Fruit fly (Drosophila melanogaster) whole organism, prepupa: ENCODE results near the gene kek5.
A peak's percentile ranks its signal among the peaks of the same experiment; 100 is the strongest.

Source experiments
- Blimp-1 ChIP-seq: fragments of 200-800 bp; sonication (Bioruptor generic); optimal IDR thresholded peaks from 3 replicates; lab custom pipeline; 2017; ENCODE audit warnings: missing biosample characterization, missing genetic modification characterization, mild to moderate bottlenecking, moderate library complexity, missing genetic modification reagents
- CG10631 ChIP-seq: fragments of 200-800 bp; sonication (Bioruptor generic); optimal IDR thresholded peaks from 2 replicates; lab custom pipeline; 2016; ENCODE audit warnings: missing biosample characterization, missing genetic modification characterization
- CG11294 ChIP-seq: fragments of 200-800 bp; sonication (Bioruptor generic); IDR thresholded peaks from 2 replicates; pipeline ENCODE4 v1.3.6; 2022; ENCODE audit warnings: missing biosample characterization, missing genetic modification characterization
- CG11762 ChIP-seq: fragments of 200-800 bp; sonication (Bioruptor generic); optimal IDR thresholded peaks from 3 replicates; lab custom pipeline; 2016; ENCODE audit warnings: missing biosample characterization, missing genetic modification characterization; ENCODE audit not compliant: insufficient read depth
- CG15336 ChIP-seq: fragments of 200-800 bp; sonication (Bioruptor generic); IDR thresholded peaks from 2 replicates; pipeline ENCODE4 v1.3.6; 2022; ENCODE audit warnings: missing biosample characterization, missing genetic modification characterization
- CG1621 ChIP-seq: fragments of 200-800 bp; sonication (Bioruptor generic); optimal IDR thresholded peaks from 3 replicates; lab custom pipeline; 2018; ENCODE audit warnings: missing biosample characterization, mild to moderate bottlenecking, missing genetic modification characterization
- CG31627 ChIP-seq: fragments of 200-800 bp; sonication (Bioruptor generic); optimal IDR thresholded peaks from 3 replicates; lab custom pipeline; 2016; ENCODE audit warnings: missing biosample characterization, missing genetic modification characterization
- CG32006 ChIP-seq: fragments of 200-800 bp; sonication (Bioruptor generic); optimal IDR thresholded peaks from 3 replicates; lab custom pipeline; 2017; ENCODE audit warnings: missing biosample characterization, mild to moderate bottlenecking, missing genetic modification characterization
- CG34406 ChIP-seq: fragments of 200-800 bp; sonication (Bioruptor generic); optimal IDR thresholded peaks from 3 replicates; lab custom pipeline; 2016; ENCODE audit warnings: missing biosample characterization, missing genetic modification characterization
- CG4318 ChIP-seq: fragments of 200-800 bp; sonication (Bioruptor generic); optimal IDR thresholded peaks from 3 replicates; lab custom pipeline; 2017; ENCODE audit warnings: missing biosample characterization, mild to moderate bottlenecking, missing genetic modification characterization
- CG6276 ChIP-seq: fragments of 200-800 bp; sonication (Bioruptor generic); optimal IDR thresholded peaks from 2 replicates; lab custom pipeline; 2017; ENCODE audit warnings: missing biosample characterization, mild to moderate bottlenecking, missing genetic modification characterization
- CG6792 ChIP-seq: fragments of 200-800 bp; sonication (Bioruptor generic); optimal IDR thresholded peaks from 3 replicates; lab custom pipeline; 2016; ENCODE audit warnings: missing biosample characterization, missing genetic modification characterization
- CG6808 ChIP-seq: fragments of 200-800 bp; sonication (Bioruptor generic); optimal IDR thresholded peaks from 3 replicates; lab custom pipeline; 2017; ENCODE audit warnings: missing biosample characterization, missing genetic modification characterization, mild to moderate bottlenecking, moderate library complexity, missing genetic modification reagents
- CG6854 ChIP-seq: fragments of 200-800 bp; sonication (Bioruptor generic); optimal IDR thresholded peaks from 2 replicates; lab custom pipeline; 2017; ENCODE audit warnings: missing biosample characterization, mild to moderate bottlenecking, missing genetic modification characterization
- CG8119 ChIP-seq: fragments of 200-800 bp; sonication (Bioruptor generic); IDR thresholded peaks from 3 replicates; pipeline ENCODE4 v1.3.6; 2022; ENCODE audit warnings: missing biosample characterization, missing genetic modification characterization
- CG8319 ChIP-seq: fragments of 200-800 bp; sonication (Bioruptor generic); optimal IDR thresholded peaks from 3 replicates; lab custom pipeline; 2016; ENCODE audit warnings: missing biosample characterization, missing genetic modification characterization
- CG8632 ChIP-seq: fragments of 200-800 bp; sonication (Bioruptor generic); optimal IDR thresholded peaks from 3 replicates; lab custom pipeline; 2016; ENCODE audit warnings: missing biosample characterization, missing genetic modification characterization
- CG9139 ChIP-seq: fragments of 200-800 bp; sonication (Bioruptor generic); optimal IDR thresholded peaks from 3 replicates; lab custom pipeline; 2017; ENCODE audit warnings: missing biosample characterization, mild to moderate bottlenecking, missing genetic modification characterization
- Eip75B ChIP-seq: fragments of 200-800 bp; sonication (Bioruptor generic); optimal IDR thresholded peaks from 3 replicates; lab custom pipeline; 2016; ENCODE audit warnings: missing biosample characterization, missing genetic modification characterization
- Eip78C ChIP-seq: fragments of 200-800 bp; sonication (Bioruptor generic); peaks from one replicate; lab custom pipeline; 2016; ENCODE audit warnings: missing biosample characterization, missing genetic modification characterization
- Eip93F ChIP-seq: fragments of 200-800 bp; sonication (Bioruptor generic); optimal IDR thresholded peaks from 2 replicates; lab custom pipeline; 2016; ENCODE audit warnings: missing biosample characterization, mild to moderate bottlenecking, missing genetic modification characterization
- Ets96B ChIP-seq: fragments of 200-800 bp; optimal IDR thresholded peaks from 2 replicates; lab custom pipeline; 2019; ENCODE audit warnings: missing biosample characterization, mild to moderate bottlenecking, missing genetic modification characterization, moderate library complexity
- Gug ChIP-seq: fragments of 200-800 bp; sonication (Bioruptor generic); IDR thresholded peaks from 2 replicates; pipeline ENCODE4 v1.3.6; 2022; ENCODE audit warnings: missing biosample characterization, missing genetic modification characterization
- Hr38 ChIP-seq: sonication (Bioruptor generic); optimal IDR thresholded peaks from 2 replicates; lab custom pipeline; 2016; ENCODE audit warnings: missing biosample characterization, missing genetic modification characterization
- Hr39 ChIP-seq: fragments of 200-800 bp; sonication (Bioruptor generic); optimal IDR thresholded peaks from 2 replicates; lab custom pipeline; 2016; ENCODE audit warnings: missing biosample characterization, missing genetic modification characterization
- Hr4 ChIP-seq: fragments of 200-800 bp; sonication (Bioruptor generic); optimal IDR thresholded peaks from 3 replicates; lab custom pipeline; 2016; ENCODE audit warnings: missing biosample characterization, missing genetic modification characterization
- Lpt ChIP-seq: fragments of 200-800 bp; sonication (Bioruptor generic); optimal IDR thresholded peaks from 3 replicates; lab custom pipeline; 2016; ENCODE audit warnings: missing biosample characterization, missing genetic modification characterization
- Met ChIP-seq: fragments of 200-800 bp; sonication (Bioruptor generic); optimal IDR thresholded peaks from 3 replicates; lab custom pipeline; 2016; ENCODE audit warnings: missing biosample characterization, missing genetic modification characterization
- OdsH ChIP-seq: fragments of 200-800 bp; sonication (Bioruptor generic); optimal IDR thresholded peaks from 3 replicates; lab custom pipeline; 2016; ENCODE audit warnings: missing biosample characterization, missing genetic modification characterization
- Smox ChIP-seq: fragments of 200-800 bp; sonication (Bioruptor generic); optimal IDR thresholded peaks from 3 replicates; lab custom pipeline; 2016; ENCODE audit warnings: missing biosample characterization, missing genetic modification characterization
- Sox102F ChIP-seq: fragments of 200-800 bp; sonication (Bioruptor generic); optimal IDR thresholded peaks from 2 replicates; lab custom pipeline; 2016; ENCODE audit warnings: missing biosample characterization, mild to moderate bottlenecking, missing genetic modification characterization
- Sox14 ChIP-seq: fragments of 200-800 bp; sonication (Bioruptor generic); optimal IDR thresholded peaks from 3 replicates; lab custom pipeline; 2016; ENCODE audit warnings: missing biosample characterization, missing genetic modification characterization
- Sox15 ChIP-seq: fragments of 200-800 bp; sonication (Bioruptor generic); optimal IDR thresholded peaks from 3 replicates; lab custom pipeline; 2016; ENCODE audit warnings: missing biosample characterization, missing genetic modification characterization
- achi ChIP-seq: fragments of 200-800 bp; sonication (Bioruptor generic); optimal IDR thresholded peaks from 3 replicates; lab custom pipeline; 2016; ENCODE audit warnings: missing biosample characterization, missing genetic modification characterization
- acj6 ChIP-seq: fragments of 200-800 bp; sonication (Bioruptor generic); optimal IDR thresholded peaks from 3 replicates; lab custom pipeline; 2016; ENCODE audit warnings: missing biosample characterization, missing genetic modification characterization
- cyc ChIP-seq: fragments of 200-800 bp; sonication (Bioruptor generic); optimal IDR thresholded peaks from 3 replicates; lab custom pipeline; 2016; ENCODE audit warnings: missing biosample characterization, missing genetic modification characterization
- dsx ChIP-seq: fragments of 200-800 bp; optimal IDR thresholded peaks from 3 replicates; lab custom pipeline; 2019; ENCODE audit warnings: missing biosample characterization, mild to moderate bottlenecking, missing genetic modification characterization, moderate library complexity; ENCODE audit not compliant: poor library complexity, severe bottlenecking
- eg ChIP-seq: fragments of 200-800 bp; sonication (Bioruptor generic); IDR thresholded peaks from 3 replicates; pipeline ENCODE4 v1.3.6; 2022; ENCODE audit warnings: missing biosample characterization, missing genetic modification characterization
- esn ChIP-seq: fragments of 200-800 bp; sonication (Bioruptor generic); optimal IDR thresholded peaks from 2 replicates; lab custom pipeline; 2016; ENCODE audit warnings: missing biosample characterization, mild to moderate bottlenecking, missing genetic modification characterization, moderate library complexity
- fd59A ChIP-seq: fragments of 200-800 bp; sonication (Bioruptor generic); optimal IDR thresholded peaks from 2 replicates; lab custom pipeline; 2017; ENCODE audit warnings: missing biosample characterization, mild to moderate bottlenecking, missing genetic modification characterization, missing genetic modification reagents
- fd85E ChIP-seq: fragments of 200-800 bp; sonication (Bioruptor generic); optimal IDR thresholded peaks from 3 replicates; lab custom pipeline; 2016; ENCODE audit warnings: missing biosample characterization, missing genetic modification characterization
- fkh ChIP-seq: fragments of 200-800 bp; sonication (Bioruptor generic); optimal IDR thresholded peaks from 3 replicates; lab custom pipeline; 2017; ENCODE audit warnings: missing biosample characterization, mild to moderate bottlenecking, missing genetic modification characterization, moderate library complexity
- net ChIP-seq: fragments of 200-800 bp; sonication (Bioruptor generic); optimal IDR thresholded peaks from 3 replicates; lab custom pipeline; 2016; ENCODE audit warnings: missing biosample characterization, missing genetic modification characterization
- pdm3 ChIP-seq: fragments of 200-800 bp; sonication (Bioruptor generic); optimal IDR thresholded peaks from 3 replicates; lab custom pipeline; 2016; ENCODE audit warnings: missing biosample characterization, missing genetic modification characterization
- salr ChIP-seq, 2 experiments: fragments of 200-800 bp; sonication (Bioruptor generic); optimal IDR thresholded peaks; 3 replicates each; lab custom pipeline; 2016 to 2018; ENCODE audit warnings: missing biosample characterization in 2 of 2, missing genetic modification characterization in 2 of 2, mild to moderate bottlenecking in 1 of 2
- spab ChIP-seq: fragments of 200-800 bp; sonication (Bioruptor generic); optimal IDR thresholded peaks from 2 replicates; lab custom pipeline; 2017; ENCODE audit warnings: missing biosample characterization, mild to moderate bottlenecking, missing genetic modification characterization, missing genetic modification reagents
- ss ChIP-seq, 2 experiments: fragments of 200-800 bp; sonication (Bioruptor generic); optimal IDR thresholded peaks; 2 replicates in 1 of 2; 3 replicates in 1 of 2; lab custom pipeline; 2017 to 2018; ENCODE audit warnings: mild to moderate bottlenecking in 2 of 2, missing biosample characterization in 2 of 2, missing genetic modification characterization in 2 of 2, moderate library complexity in 1 of 2
- svp ChIP-seq: fragments of 200-800 bp; sonication (Bioruptor generic); peaks from one replicate; lab custom pipeline; 2016; ENCODE audit warnings: missing biosample characterization, missing genetic modification characterization
- topi ChIP-seq: fragments of 200-800 bp; sonication (Bioruptor generic); optimal IDR thresholded peaks from 3 replicates; lab custom pipeline; 2016; ENCODE audit warnings: missing biosample characterization, missing genetic modification characterization
- vri ChIP-seq: fragments of 200-800 bp; sonication (Bioruptor generic); optimal IDR thresholded peaks from 3 replicates; lab custom pipeline; 2016; ENCODE audit warnings: missing biosample characterization, mild to moderate bottlenecking, missing genetic modification characterization

The kek5 gene

DNA sequence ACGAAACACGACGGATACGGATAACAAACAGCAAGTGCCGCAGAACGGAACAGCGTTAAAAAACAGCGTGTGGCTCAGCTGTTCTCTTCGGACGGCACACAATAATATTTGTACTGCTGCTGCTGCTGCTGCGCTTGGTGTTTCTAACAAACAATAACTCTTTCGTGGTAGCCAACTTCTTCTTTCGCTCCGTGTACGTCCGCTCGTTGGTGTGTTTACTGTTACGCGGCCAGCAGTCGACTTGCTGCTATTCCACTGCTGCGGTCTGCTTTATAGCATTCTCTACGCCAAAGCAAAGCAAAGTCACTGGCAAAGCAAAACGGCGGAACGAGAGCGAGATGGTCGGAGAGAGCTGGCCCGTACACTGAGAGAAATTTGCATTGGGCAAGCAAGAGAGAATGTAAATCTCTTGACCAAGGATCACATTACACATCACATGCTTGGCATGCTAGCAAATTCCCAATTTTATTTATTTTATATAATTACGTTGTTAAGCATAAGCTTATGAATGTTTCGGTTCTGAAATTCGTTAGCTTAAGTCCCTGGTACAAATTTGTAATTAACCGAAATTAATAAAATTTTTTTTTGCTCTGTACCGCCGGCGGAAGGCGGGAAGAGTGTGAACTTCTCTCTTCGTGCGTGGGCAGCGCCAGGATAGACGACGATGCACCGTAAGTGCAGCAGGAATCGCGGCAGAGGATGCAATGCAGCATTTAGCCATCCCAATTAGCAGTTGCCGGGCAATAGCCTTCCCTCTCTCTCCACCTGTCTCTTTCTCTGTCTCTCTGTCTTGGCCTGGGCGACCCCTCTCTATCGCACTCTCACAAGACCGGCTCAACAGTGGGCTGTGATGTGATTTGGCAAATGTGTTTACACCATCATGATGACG is 30.9 kb upstream of the kek5 start, which contains the start of gene out:
out (minus strand) TSS at position 287 of the 889 bp plus-strand sequence.
- peak; percentile 40 for TF ChIP-seq fkh (GFP tag; lab: Kevin White, UChicago)
- peak; percentile 93 for TF ChIP-seq spab (GFP tag; lab: Kevin White, UChicago)
- peak; percentile 93 for TF ChIP-seq CG6792 (GFP tag; lab: Kevin White, UChicago)
- TF ChIP-seq Smox (GFP tag; lab: Kevin White, UChicago), result peak; percentile 93
- peak; percentile 86 to 92 for TF ChIP-seq salr (GFP tag; optimal IDR thresholded peaks at IDR 0.05; lab: Kevin White, UChicago)
- TF ChIP-seq CG11762 (GFP tag; lab: Kevin White, UChicago), result peak; percentile 93
- peak; percentile 91 for TF ChIP-seq cyc (GFP tag; lab: Kevin White, UChicago)
- peak; percentile 94 for TF ChIP-seq CG4318
- TF ChIP-seq CG6808 (GFP tag; lab: Kevin White, UChicago), result peak; percentile 94
- TF ChIP-seq Sox15, result peak; percentile 91
- TF ChIP-seq CG34406 (GFP tag; lab: Kevin White, UChicago), result peak; percentile 92
- TF ChIP-seq CG6854, result peak; percentile 93
- TF ChIP-seq CG32006 (GFP tag; lab: Kevin White, UChicago), result peak; percentile 98
- TF ChIP-seq Ets96B (tag; lab: Kevin White, UChicago), result peak; percentile 93
- TF ChIP-seq CG10631 (GFP tag; lab: Kevin White, UChicago), result peak; percentile 95
- TF ChIP-seq CG11294 (GFP tag; lab: Robert Waterston, UW), result peak; percentile 92
- peak; percentile 92 to 93 for TF ChIP-seq ss (GFP tag; optimal IDR thresholded peaks at IDR 0.05; lab: Kevin White, UChicago)
- peak; percentile 94 for TF ChIP-seq achi (GFP tag; lab: Kevin White, UChicago)
- TF ChIP-seq Met (GFP tag; lab: Kevin White, UChicago), result peak; percentile 94
- peak; percentile 93 for TF ChIP-seq fd59A (GFP tag; lab: Kevin White, UChicago)
- TF ChIP-seq CG8119 (GFP tag; lab: Robert Waterston, UW), result peak; percentile 97
- TF ChIP-seq pdm3 (GFP tag; lab: Kevin White, UChicago), result peak; percentile 96
- TF ChIP-seq Gug (GFP tag; lab: Robert Waterston, UW), result peak; percentile 96
- TF ChIP-seq svp, result peak; percentile 97
- TF ChIP-seq CG9139 (GFP tag; lab: Kevin White, UChicago), result peak; percentile 86
- peak; percentile 85 for TF ChIP-seq vri (GFP tag; lab: Kevin White, UChicago)
- peak; percentile 95 for TF ChIP-seq OdsH (GFP tag; lab: Kevin White, UChicago)
- peak; percentile 96 for TF ChIP-seq CG6276 (GFP tag; lab: Kevin White, UChicago)
- TF ChIP-seq Hr38 (GFP tag; lab: Kevin White, UChicago), result no peak
- peak; percentile 99 for TF ChIP-seq Eip78C (GFP tag; lab: Kevin White, UChicago)
- TF ChIP-seq CG31627 (GFP tag; lab: Kevin White, UChicago), result peak; percentile 90
- TF ChIP-seq fd85E (GFP tag; lab: Kevin White, UChicago), result peak; percentile 76
- TF ChIP-seq net (GFP tag; lab: Kevin White, UChicago), result peak; percentile 95
- peak; percentile 91 for TF ChIP-seq CG1621 (tag; lab: Kevin White, UChicago)
- peak; percentile 96 for TF ChIP-seq eg (GFP tag; lab: Robert Waterston, UW)
- peak; percentile 93 for TF ChIP-seq acj6 (GFP tag; lab: Kevin White, UChicago)
- TF ChIP-seq esn, result peak; percentile 95
- TF ChIP-seq CG8632 (GFP tag; lab: Kevin White, UChicago), result peak; percentile 92
- TF ChIP-seq dsx (GFP tag; lab: Kevin White, UChicago), result peak; percentile 90
- TF ChIP-seq Eip75B (GFP tag; lab: Kevin White, UChicago), result peak; percentile 94
- peak; percentile 97 for TF ChIP-seq CG15336
- TF ChIP-seq Blimp-1 (GFP tag; lab: Kevin White, UChicago), result peak; percentile 80
- TF ChIP-seq CG8319 (GFP tag; lab: Kevin White, UChicago), result peak; percentile 86
- peak; percentile 95 for TF ChIP-seq Lpt (GFP tag; lab: Kevin White, UChicago)
- TF ChIP-seq Eip93F (GFP tag; lab: Kevin White, UChicago), result peak; percentile 92
- peak; percentile 95 for TF ChIP-seq Sox14 (GFP tag; lab: Kevin White, UChicago)
- peak; percentile 94 for TF ChIP-seq topi (GFP tag; lab: Kevin White, UChicago)
- TF ChIP-seq Hr39 (GFP tag; lab: Kevin White, UChicago), result peak; percentile 88
- TF ChIP-seq Sox102F, result peak; percentile 94
- TF ChIP-seq Hr4, result peak; percentile 93
